Worm (Caenorhabditis elegans) whole organism, L1 larva: ENCODE results near the gene mltn-10.

Experiments
- C16A3.4 ChIP-seq: fragments of 150-350 bp; optimal IDR thresholded peaks from 2 replicates; lab custom pipeline; 2014; ENCODE audit warnings: missing biosample characterization, missing genetic modification characterization
- F16B12.6 ChIP-seq: fragments of 150-350 bp; optimal IDR thresholded peaks from 2 replicates; lab custom pipeline; 2014; ENCODE audit warnings: missing biosample characterization, missing genetic modification characterization
- aha-1 ChIP-seq: fragments of 150-350 bp; optimal IDR thresholded peaks from 2 replicates; lab custom pipeline; 2014; ENCODE audit warnings: missing biosample characterization, missing genetic modification characterization
- alr-1 ChIP-seq: fragments of 200-800 bp; sonication (Bioruptor generic); optimal IDR thresholded peaks from 2 replicates; lab custom pipeline; 2018; ENCODE audit warnings: borderline replicate concordance, mild to moderate bottlenecking, missing genetic modification characterization, missing compliant biosample characterization
- ceh-8 ChIP-seq: fragments of 200-800 bp; sonication (Bioruptor generic); optimal IDR thresholded peaks from 2 replicates; lab custom pipeline; 2018; ENCODE audit warnings: mild to moderate bottlenecking, missing genetic modification characterization, moderate library complexity, missing compliant biosample characterization
- ceh-82 ChIP-seq, 3 experiments: fragments of 150-350 bp in 1 of 3; sonication (generic microtip) in 2 of 3; optimal IDR thresholded peaks; 2 replicates each; lab custom pipeline; 2014 to 2017; ENCODE audit warnings: missing biosample characterization in 3 of 3, missing genetic modification characterization in 3 of 3
- ceh-88 ChIP-seq: fragments of 200-800 bp; sonication (Bioruptor generic); IDR thresholded peaks from 2 replicates; pipeline ENCODE4 v1.3.6; 2022; ENCODE audit warnings: missing genetic modification characterization, missing compliant biosample characterization
- ceh-90 ChIP-seq: sonication (generic microtip); optimal IDR thresholded peaks from 2 replicates; lab custom pipeline; 2016; ENCODE audit warnings: missing genetic modification characterization, missing compliant biosample characterization
- ces-1 ChIP-seq: fragments of 150-350 bp; optimal IDR thresholded peaks from 2 replicates; lab custom pipeline; 2014; ENCODE audit warnings: missing biosample characterization, missing genetic modification reagents, missing genetic modification characterization
- dpl-1 ChIP-seq, 3 experiments: fragments of 150-350 bp in 2 of 3; sonication (generic microtip) in 1 of 3; optimal IDR thresholded peaks; 2 replicates each; lab custom pipeline; 2014 to 2017; ENCODE audit warnings: missing biosample characterization in 3 of 3, missing genetic modification characterization in 3 of 3, missing genetic modification reagents in 3 of 3
- dsc-1 ChIP-seq: sonication (generic microtip); optimal IDR thresholded peaks from 2 replicates; lab custom pipeline; 2016; ENCODE audit warnings: mild to moderate bottlenecking, missing genetic modification characterization, missing compliant biosample characterization
- egl-13 ChIP-seq: sonication (generic microtip); optimal IDR thresholded peaks from 2 replicates; lab custom pipeline; 2016; ENCODE audit warnings: missing genotype, missing genetic modification reagents, missing genetic modification characterization, missing compliant biosample characterization
- elt-2 ChIP-seq: sonication (generic microtip); optimal IDR thresholded peaks from 2 replicates; lab custom pipeline; 2016; ENCODE audit warnings: missing genetic modification characterization, mild to moderate bottlenecking, inconsistent platforms, missing compliant biosample characterization, missing genetic modification reagents
- ets-5 ChIP-seq: fragments of 200-800 bp; sonication (Bioruptor generic); IDR thresholded peaks from 2 replicates; pipeline ENCODE4 v1.3.6; 2022; ENCODE audit warnings: missing genetic modification characterization, missing compliant biosample characterization
- fkh-10 ChIP-seq: sonication (generic microtip); optimal IDR thresholded peaks from 2 replicates; lab custom pipeline; 2017; ENCODE audit warnings: missing biosample characterization, missing genetic modification reagents, missing genetic modification characterization
- fkh-4 ChIP-seq: sonication (generic microtip); optimal IDR thresholded peaks from 2 replicates; lab custom pipeline; 2016; ENCODE audit warnings: missing compliant biosample characterization, missing genetic modification characterization, borderline replicate concordance
- grh-1 ChIP-seq: fragments of 200-800 bp; sonication (Bioruptor generic); IDR thresholded peaks from 2 replicates; pipeline ENCODE4 v1.3.6; 2022; ENCODE audit warnings: missing genetic modification reagents, missing genetic modification characterization, missing compliant biosample characterization
- hlh-4 ChIP-seq: sonication (generic microtip); optimal IDR thresholded peaks from 2 replicates; lab custom pipeline; 2016; ENCODE audit warnings: mild to moderate bottlenecking, missing genetic modification characterization, missing compliant biosample characterization
- hpl-2 ChIP-seq: fragments of 150-350 bp; optimal IDR thresholded peaks from 2 replicates; lab custom pipeline; 2014; ENCODE audit warnings: missing biosample characterization, missing genetic modification reagents, missing genetic modification characterization
- irx-1 ChIP-seq: sonication (generic microtip); optimal IDR thresholded peaks from 2 replicates; lab custom pipeline; 2016; ENCODE audit warnings: missing genetic modification characterization, missing compliant biosample characterization
- isw-1 ChIP-seq: fragments of 200-800 bp; sonication (Bioruptor generic); IDR thresholded peaks from 2 replicates; pipeline ENCODE4 v1.3.6; 2022; ENCODE audit warnings: missing genetic modification characterization, missing compliant biosample characterization
- lin-13 ChIP-seq: fragments of 150-350 bp; optimal IDR thresholded peaks from 2 replicates; lab custom pipeline; 2014; ENCODE audit warnings: missing biosample characterization, missing genetic modification reagents, missing genetic modification characterization
- lin-14 ChIP-seq: fragments of 200-800 bp; sonication (Bioruptor generic); optimal IDR thresholded peaks from 2 replicates; lab custom pipeline; 2018; ENCODE audit warnings: mild to moderate bottlenecking, missing genetic modification characterization, moderate library complexity, missing compliant biosample characterization
- lin-15B ChIP-seq: fragments of 150-350 bp; sonication (generic microtip); optimal IDR thresholded peaks from 3 replicates; lab custom pipeline; 2014; ENCODE audit warnings: missing biosample characterization, missing genetic modification characterization
- lin-35 ChIP-seq, 2 experiments: fragments of 150-350 bp; optimal IDR thresholded peaks; 2 replicates each; lab custom pipeline; 2014; ENCODE audit warnings: missing biosample characterization in 2 of 2, missing genetic modification characterization in 2 of 2, missing genetic modification reagents in 2 of 2
- lin-39 ChIP-seq: fragments of 150-350 bp; optimal IDR thresholded peaks from 2 replicates; lab custom pipeline; 2014; ENCODE audit warnings: missing biosample characterization, missing genetic modification reagents, missing genetic modification characterization
- lir-3 ChIP-seq: sonication (generic microtip); optimal IDR thresholded peaks from 2 replicates; lab custom pipeline; 2016; ENCODE audit warnings: mild to moderate bottlenecking, missing genetic modification characterization, moderate library complexity, missing compliant biosample characterization; ENCODE audit not compliant: poor library complexity
- mab-9 ChIP-seq: fragments of 200-800 bp; sonication (Bioruptor generic); IDR thresholded peaks from 2 replicates; pipeline ENCODE4 v1.3.6; 2022; ENCODE audit warnings: missing genetic modification reagents, missing genetic modification characterization, missing compliant biosample characterization
- mep-1 ChIP-seq: fragments of 150-350 bp; optimal IDR thresholded peaks from 2 replicates; lab custom pipeline; 2014; ENCODE audit warnings: missing biosample characterization, missing genetic modification characterization
- nhr-20 ChIP-seq: sonication (generic microtip); optimal IDR thresholded peaks from 2 replicates; lab custom pipeline; 2016; ENCODE audit warnings: mild to moderate bottlenecking, missing genetic modification characterization, missing compliant biosample characterization
- nhr-28 ChIP-seq: fragments of 150-350 bp; optimal IDR thresholded peaks from 2 replicates; lab custom pipeline; 2014; ENCODE audit warnings: missing biosample characterization, missing genetic modification characterization
- nhr-71 ChIP-seq: sonication (generic microtip); optimal IDR thresholded peaks from 2 replicates; lab custom pipeline; 2016; ENCODE audit warnings: mild to moderate bottlenecking, missing genetic modification characterization, moderate library complexity, missing compliant biosample characterization
- nhr-77 ChIP-seq: fragments of 150-350 bp; optimal IDR thresholded peaks from 2 replicates; lab custom pipeline; 2014; ENCODE audit warnings: missing biosample characterization, missing genetic modification characterization
- nhr-84 ChIP-seq: sonication (generic microtip); optimal IDR thresholded peaks from 2 replicates; lab custom pipeline; 2017; ENCODE audit warnings: missing biosample characterization, missing genetic modification characterization
- nhr-90 ChIP-seq: sonication (generic microtip); optimal IDR thresholded peaks from 2 replicates; lab custom pipeline; 2016; ENCODE audit warnings: mild to moderate bottlenecking, missing genetic modification characterization, missing compliant biosample characterization; ENCODE audit not compliant: poor library complexity
- rnt-1 ChIP-seq: sonication (generic microtip); optimal IDR thresholded peaks from 2 replicates; lab custom pipeline; 2016; ENCODE audit warnings: mild to moderate bottlenecking, missing genetic modification characterization, moderate library complexity, missing compliant biosample characterization
- skn-1 ChIP-seq: fragments of 150-350 bp; optimal IDR thresholded peaks from 2 replicates; lab custom pipeline; 2014; ENCODE audit warnings: missing biosample characterization, missing genetic modification characterization
- snpc-4 ChIP-seq: fragments of 150-350 bp; optimal IDR thresholded peaks from 2 replicates; lab custom pipeline; 2014; ENCODE audit warnings: missing biosample characterization, missing genetic modification characterization
- snu-23 ChIP-seq: sonication (generic microtip); optimal IDR thresholded peaks from 2 replicates; lab custom pipeline; 2016; ENCODE audit warnings: missing genetic modification characterization, missing compliant biosample characterization
- sup-37 ChIP-seq: fragments of 200-800 bp; sonication (Bioruptor generic); optimal IDR thresholded peaks from 2 replicates; lab custom pipeline; 2018; ENCODE audit warnings: mild to moderate bottlenecking, missing genetic modification characterization, missing compliant biosample characterization
- swsn-7 ChIP-seq: sonication (generic microtip); optimal IDR thresholded peaks from 2 replicates; lab custom pipeline; 2016; ENCODE audit warnings: missing genetic modification characterization, missing compliant biosample characterization
- tbx-2 ChIP-seq: sonication (generic microtip); optimal IDR thresholded peaks from 2 replicates; lab custom pipeline; 2016; ENCODE audit warnings: missing genetic modification characterization, missing compliant biosample characterization
- unc-130 ChIP-seq: fragments of 150-350 bp; optimal IDR thresholded peaks from 2 replicates; lab custom pipeline; 2017; ENCODE audit warnings: missing biosample characterization, missing genetic modification characterization, inconsistent platforms
- unc-62 ChIP-seq: fragments of 150-350 bp; optimal IDR thresholded peaks from 2 replicates; lab custom pipeline; 2014; ENCODE audit warnings: missing biosample characterization, missing genetic modification reagents, missing genetic modification characterization
- unc-86 ChIP-seq: sonication (generic microtip); optimal IDR thresholded peaks from 2 replicates; lab custom pipeline; 2016; ENCODE audit warnings: missing genetic modification characterization, missing compliant biosample characterization
- vab-15 ChIP-seq: sonication (generic microtip); optimal IDR thresholded peaks from 2 replicates; lab custom pipeline; 2017; ENCODE audit warnings: missing genotype, mild to moderate bottlenecking, missing genetic modification characterization, missing compliant biosample characterization
- xbp-1 ChIP-seq: sonication (generic microtip); optimal IDR thresholded peaks from 2 replicates; lab custom pipeline; 2016; ENCODE audit warnings: missing genetic modification characterization, missing compliant biosample characterization
- zag-1 ChIP-seq: fragments of 150-350 bp; optimal IDR thresholded peaks from 2 replicates; lab custom pipeline; 2014; ENCODE audit warnings: missing biosample characterization, missing genetic modification characterization
- ztf-11 ChIP-seq, 2 experiments: sonication (generic microtip); optimal IDR thresholded peaks; 2 replicates each; lab custom pipeline; 2016 to 2017; ENCODE audit warnings: missing genetic modification characterization in 2 of 2, missing biosample characterization in 1 of 2, missing compliant biosample characterization in 1 of 2

mltn-10 gene

ce11 chrII:14632823-14633222, 10.0 kb downstream of the mltn-10 start, which contains the start of gene C38C6.3:
Gene C38C6.3 (plus strand): TSS chrII:14633123.
- TF ChIP-seq C16A3.4 (tag; lab: Kevin White, UChicago) (no peak), lin-13 (GFP tag; lab: Kevin White, UChicago) (no peak), hlh-4 (tag; lab: Kevin White, UChicago) (no peak), vab-15 (no peak), egl-13 (tag; lab: Kevin White, UChicago) (no peak), isw-1 (GFP tag; lab: Robert Waterston, UW) (no peak), nhr-20 (tag; lab: Kevin White, UChicago) (no peak), nhr-84 (tag; lab: Kevin White, UChicago) (no peak), swsn-7 (tag; lab: Kevin White, UChicago) (no peak), fkh-10 (GFP tag; lab: Kevin White, UChicago) (no peak), sup-37 (no peak), zag-1 (tag; lab: Kevin White, UChicago) (no peak), nhr-77 (tag; lab: Kevin White, UChicago) (no peak), lin-35 (GFP tag; optimal IDR thresholded peaks at IDR 0.05; lab: Kevin White, UChicago) (no peak), snpc-4 (tag; lab: Kevin White, UChicago) (no peak), lir-3 (tag; lab: Kevin White, UChicago) (no peak)

ce11 chrII:14634042-14634441, 11.2 kb downstream of the mltn-10 start:
- TF ChIP-seq fkh-4 (tag; lab: Kevin White, UChicago) (no peak), lin-14 (GFP tag; lab: Kevin White, UChicago) (no peak), ceh-90 (no peak), unc-86 (tag; lab: Kevin White, UChicago) (no peak), lin-15B (no peak), irx-1 (tag; lab: Kevin White, UChicago) (no peak), tbx-2 (tag; lab: Kevin White, UChicago) (no peak), elt-2 (no peak), lin-39 (tag; lab: Kevin White, UChicago) (no peak), nhr-71 (tag; lab: Kevin White, UChicago) (no peak), aha-1 (tag; lab: Kevin White, UChicago) (no peak), nhr-20 (tag; lab: Kevin White, UChicago) (no peak)
- TF ChIP-seq, all 84 proteins: peak for 0

ce11 chrII:14635179-14635578, 12.3 kb downstream of the mltn-10 start:
- TF ChIP-seq ceh-8 (GFP tag; lab: Kevin White, UChicago) = peak; percentile 29
- peak; percentile 41 for TF ChIP-seq mep-1
- peak; percentile 11 for TF ChIP-seq F16B12.6 (tag; lab: Kevin White, UChicago)
- TF ChIP-seq unc-130 = peak; percentile 71
- no peak for TF ChIP-seq hpl-2 (GFP tag; lab: Kevin White, UChicago)
- TF ChIP-seq ets-5 (GFP tag; lab: Robert Waterston, UW) = 0 out of 2 replicates have a peak, but pooled peaks have one; percentile 47
- TF ChIP-seq rnt-1 (tag; lab: Kevin White, UChicago) = peak; percentile 74
- no peak for TF ChIP-seq nhr-28 (tag; lab: Kevin White, UChicago)
- TF ChIP-seq grh-1 (GFP tag; lab: Robert Waterston, UW) = no peak
- TF ChIP-seq nhr-77 (tag; lab: Kevin White, UChicago) = peak; percentile 87
- TF ChIP-seq skn-1 (tag; lab: Kevin White, UChicago) = peak; percentile 31
- TF ChIP-seq ceh-82 (tag; optimal IDR thresholded peaks at IDR 0.05; lab: Kevin White, UChicago) = peak; percentile 12 to 60 (median 52)
- peak; percentile 39 for TF ChIP-seq nhr-90 (tag; lab: Kevin White, UChicago)
- TF ChIP-seq dpl-1 (GFP tag; optimal IDR thresholded peaks at IDR 0.05; lab: Kevin White, UChicago) = peak; percentile 12 to 41 (median 28)
- TF ChIP-seq lir-3 (tag; lab: Kevin White, UChicago) = peak; percentile 21
- TF ChIP-seq ztf-11 (tag; optimal IDR thresholded peaks at IDR 0.05; lab: Kevin White, UChicago) = peak in 1 of 2 experiments; percentile 37
- peak; percentile 45 for TF ChIP-seq dsc-1 (tag; lab: Kevin White, UChicago)
- no peak for TF ChIP-seq ces-1 (GFP tag; lab: Kevin White, UChicago)
- TF ChIP-seq snu-23 = peak; percentile 71
- no peak for TF ChIP-seq unc-62
- TF ChIP-seq snpc-4 (tag; lab: Kevin White, UChicago) = peak; percentile 90
- no peak for TF ChIP-seq alr-1
- TF ChIP-seq mab-9 = no peak
- TF ChIP-seq ceh-88 (GFP tag; lab: Robert Waterston, UW) = no peak
- TF ChIP-seq xbp-1 (tag; lab: Kevin White, UChicago) = peak; percentile 24
- TF ChIP-seq isw-1 (GFP tag; lab: Robert Waterston, UW) = peak; percentile 59
